Worm (Caenorhabditis elegans): ENCODE results near the gene F44B9.5.

Gene F44B9.5

DNA sequence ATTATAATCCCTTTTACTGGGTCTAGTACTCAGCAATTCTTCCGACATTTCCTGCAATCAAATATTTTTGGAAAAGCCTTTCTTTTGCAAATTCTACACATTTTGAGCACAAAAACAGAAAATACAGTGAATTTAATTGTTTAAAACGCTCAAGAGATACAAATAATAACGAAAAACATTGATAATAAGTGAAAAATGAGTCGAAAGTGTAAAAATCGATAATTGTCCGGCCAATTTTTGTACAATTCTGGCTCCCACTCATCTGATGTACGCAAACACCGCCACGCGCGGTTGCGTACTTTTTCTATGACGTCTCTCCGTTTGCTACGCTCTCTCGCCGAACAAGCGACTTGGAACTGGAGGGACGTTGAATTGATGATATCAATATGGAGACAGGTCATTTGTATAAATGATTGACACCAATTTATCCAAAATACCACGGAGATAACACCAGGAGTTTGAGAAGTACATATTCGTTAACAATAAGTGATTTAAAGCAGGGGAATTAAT is 4.5 kb upstream of the F44B9.5 start, which contains the start of gene lin-36:
TSS of gene lin-36 (minus strand) at position 51 of the 510 bp plus-strand sequence.
- TF ChIP-seq rec-8 (tag; optimal IDR thresholded peaks at IDR 0.05) (no peak), F57C9.4 (tag; optimal IDR thresholded peaks at IDR 0.05) (no peak), rcor-1 (GFP tag; IDR thresholded peaks at IDR 0.05) (no peak; the same call in 1 of the 2 replicates), mxl-1 (tag; optimal IDR thresholded peaks at IDR 0.05) (no peak), cebp-1 (GFP tag; IDR thresholded peaks at IDR 0.05) (no peak), cebp-1 (tag; optimal IDR thresholded peaks at IDR 0.05) (peak; percentile 58), unc-62 (GFP tag; optimal IDR thresholded peaks at IDR 0.05) (no peak), sea-2 (GFP tag; IDR thresholded peaks at IDR 0.05) (no peak), sptf-2 (GFP tag; optimal IDR thresholded peaks at IDR 0.05) (no peak), let-607 (tag; optimal IDR thresholded peaks at IDR 0.05) (peak; percentile 59 to 63), akir-1 (GFP tag; optimal IDR thresholded peaks at IDR 0.05) (no peak), nhr-90 (tag; optimal IDR thresholded peaks at IDR 0.05) (no peak), nfya-1 (tag; optimal IDR thresholded peaks at IDR 0.05; ENCODE audit: borderline replicate concordance, insufficient read depth) (no peak), F33H1.4 (GFP tag; IDR thresholded peaks at IDR 0.05) (peak; percentile 59), ceh-100 (GFP tag; IDR thresholded peaks at IDR 0.05) (0 out of 2 replicates have a peak, but pooled peaks have one; percentile 12), nhr-120 (GFP tag; IDR thresholded peaks at IDR 0.05) (no peak), B0035.1 (tag; optimal IDR thresholded peaks at IDR 0.05) (no peak), nhr-179 (tag; optimal IDR thresholded peaks at IDR 0.05) (no peak), T07F8.4 (tag; optimal IDR thresholded peaks at IDR 0.05) (no peak), lin-35 (GFP tag; optimal IDR thresholded peaks at IDR 0.05) (no peak), die-1 (tag; optimal IDR thresholded peaks at IDR 0.05) (no peak), Y53F4B.3 (GFP tag; IDR thresholded peaks at IDR 0.05) (no peak), Y56A3A.18 (GFP tag; IDR thresholded peaks at IDR 0.05) (no peak), B0019.2 (GFP tag; conservative IDR thresholded peaks at IDR 0.05) (no peak), zim-3 (tag; optimal IDR thresholded peaks at IDR 0.05) (no peak), madf-8 (GFP tag; conservative IDR thresholded peaks at IDR 0.05) (no peak; the same call in 1 of the 2 replicates), ztf-18 (tag; optimal IDR thresholded peaks at IDR 0.05) (peak; percentile 71), efl-1 (GFP tag; optimal IDR thresholded peaks at IDR 0.05) (peak; percentile 14), pbrm-1 (GFP tag; IDR thresholded peaks at IDR 0.05) (peak; percentile 57; the same call in 1 of the 2 replicates), bed-2 (GFP tag; IDR thresholded peaks at IDR 0.05) (no peak), sdz-38 (tag; optimal IDR thresholded peaks at IDR 0.05) (no peak), egl-44 (GFP tag; IDR thresholded peaks at IDR 0.05) (no peak), snpc-4 (GFP tag; optimal IDR thresholded peaks at IDR 0.05) (peak; percentile 23), snpc-4 (tag; optimal IDR thresholded peaks at IDR 0.05) (peak in 2 of 4 experiments; percentile 23 to 63), egl-18 (GFP tag; IDR thresholded peaks at IDR 0.05) (no peak), atf-7 (tag; optimal IDR thresholded peaks at IDR 0.05) (no peak), ztf-3 (GFP tag; optimal IDR thresholded peaks at IDR 0.05) (no peak), ztf-25 (GFP tag; IDR thresholded peaks at IDR 0.05) (no peak), nhr-80 (tag; optimal IDR thresholded peaks at IDR 0.05) (peak; percentile 32), F55B11.4 (tag; optimal IDR thresholded peaks at IDR 0.05; ENCODE audit: borderline replicate concordance, insufficient read depth) (no peak), hlh-12 (tag; optimal IDR thresholded peaks at IDR 0.05) (no peak), zfh-2 (GFP tag; conservative IDR thresholded peaks at IDR 0.05) (no peak), ekl-4 (GFP tag; IDR thresholded peaks at IDR 0.05) (peak; percentile 46; the same call in 1 of the 2 replicates), K12H6.12 (tag; optimal IDR thresholded peaks at IDR 0.05) (peak; percentile 25), hmg-20 (GFP tag; IDR thresholded peaks at IDR 0.05) (no peak), madf-10 (tag; optimal IDR thresholded peaks at IDR 0.05) (peak; percentile 21), dpl-1 (GFP tag; optimal IDR thresholded peaks at IDR 0.05) (peak; percentile 61), F37B4.10 (GFP tag; IDR thresholded peaks at IDR 0.05) (no peak), tbp1 (GFP tag; optimal IDR thresholded peaks at IDR 0.05) (peak; percentile 47)
